Fruit fly (Drosophila melanogaster) whole organism, prepupa: ENCODE data around the gene Btk.

Experiments
- CG11294 ChIP-seq: fragments of 200-800 bp; sonication (Bioruptor generic); IDR thresholded peaks from 2 replicates; pipeline ENCODE4 v1.3.6; 2022; ENCODE audit warnings: missing biosample characterization, missing genetic modification characterization
- CG11762 ChIP-seq: fragments of 200-800 bp; sonication (Bioruptor generic); optimal IDR thresholded peaks from 3 replicates; lab custom pipeline; 2016; ENCODE audit warnings: missing biosample characterization, missing genetic modification characterization; ENCODE audit not compliant: insufficient read depth
- CG16779 ChIP-seq: fragments of 200-800 bp; sonication (Bioruptor generic); optimal IDR thresholded peaks from 3 replicates; lab custom pipeline; 2017; ENCODE audit warnings: missing biosample characterization, mild to moderate bottlenecking, missing genetic modification characterization
- CG31627 ChIP-seq: fragments of 200-800 bp; sonication (Bioruptor generic); optimal IDR thresholded peaks from 3 replicates; lab custom pipeline; 2016; ENCODE audit warnings: missing biosample characterization, missing genetic modification characterization
- CG34406 ChIP-seq: fragments of 200-800 bp; sonication (Bioruptor generic); optimal IDR thresholded peaks from 3 replicates; lab custom pipeline; 2016; ENCODE audit warnings: missing biosample characterization, missing genetic modification characterization
- CG3919 ChIP-seq: fragments of 200-800 bp; sonication (Bioruptor generic); optimal IDR thresholded peaks from 3 replicates; lab custom pipeline; 2016; ENCODE audit warnings: missing biosample characterization, missing genetic modification characterization
- CG4318 ChIP-seq: fragments of 200-800 bp; sonication (Bioruptor generic); optimal IDR thresholded peaks from 3 replicates; lab custom pipeline; 2017; ENCODE audit warnings: missing biosample characterization, mild to moderate bottlenecking, missing genetic modification characterization
- CG6163 ChIP-seq: fragments of 200-800 bp; sonication (Bioruptor generic); IDR thresholded peaks from 3 replicates; pipeline ENCODE4 v1.3.6; 2022; ENCODE audit warnings: missing biosample characterization, missing genetic modification characterization
- CG6276 ChIP-seq: fragments of 200-800 bp; sonication (Bioruptor generic); optimal IDR thresholded peaks from 2 replicates; lab custom pipeline; 2017; ENCODE audit warnings: missing biosample characterization, mild to moderate bottlenecking, missing genetic modification characterization
- CG6792 ChIP-seq: fragments of 200-800 bp; sonication (Bioruptor generic); optimal IDR thresholded peaks from 3 replicates; lab custom pipeline; 2016; ENCODE audit warnings: missing biosample characterization, missing genetic modification characterization
- CG6808 ChIP-seq: fragments of 200-800 bp; sonication (Bioruptor generic); optimal IDR thresholded peaks from 3 replicates; lab custom pipeline; 2017; ENCODE audit warnings: missing biosample characterization, missing genetic modification characterization, mild to moderate bottlenecking, moderate library complexity, missing genetic modification reagents
- CG6854 ChIP-seq: fragments of 200-800 bp; sonication (Bioruptor generic); optimal IDR thresholded peaks from 2 replicates; lab custom pipeline; 2017; ENCODE audit warnings: missing biosample characterization, mild to moderate bottlenecking, missing genetic modification characterization
- CG7368 ChIP-seq: fragments of 200-800 bp; sonication (Bioruptor generic); optimal IDR thresholded peaks from 3 replicates; lab custom pipeline; 2016; ENCODE audit warnings: missing biosample characterization, missing genetic modification characterization
- CG8119 ChIP-seq: fragments of 200-800 bp; sonication (Bioruptor generic); IDR thresholded peaks from 3 replicates; pipeline ENCODE4 v1.3.6; 2022; ENCODE audit warnings: missing biosample characterization, missing genetic modification characterization
- CG8319 ChIP-seq: fragments of 200-800 bp; sonication (Bioruptor generic); optimal IDR thresholded peaks from 3 replicates; lab custom pipeline; 2016; ENCODE audit warnings: missing biosample characterization, missing genetic modification characterization
- CG8632 ChIP-seq: fragments of 200-800 bp; sonication (Bioruptor generic); optimal IDR thresholded peaks from 3 replicates; lab custom pipeline; 2016; ENCODE audit warnings: missing biosample characterization, missing genetic modification characterization
- CG9139 ChIP-seq: fragments of 200-800 bp; sonication (Bioruptor generic); optimal IDR thresholded peaks from 3 replicates; lab custom pipeline; 2017; ENCODE audit warnings: missing biosample characterization, mild to moderate bottlenecking, missing genetic modification characterization
- Eip75B ChIP-seq: fragments of 200-800 bp; sonication (Bioruptor generic); optimal IDR thresholded peaks from 3 replicates; lab custom pipeline; 2016; ENCODE audit warnings: missing biosample characterization, missing genetic modification characterization
- Eip78C ChIP-seq: fragments of 200-800 bp; sonication (Bioruptor generic); peaks from one replicate; lab custom pipeline; 2016; ENCODE audit warnings: missing biosample characterization, missing genetic modification characterization
- Eip93F ChIP-seq: fragments of 200-800 bp; sonication (Bioruptor generic); optimal IDR thresholded peaks from 2 replicates; lab custom pipeline; 2016; ENCODE audit warnings: missing biosample characterization, mild to moderate bottlenecking, missing genetic modification characterization
- Ets96B ChIP-seq: fragments of 200-800 bp; optimal IDR thresholded peaks from 2 replicates; lab custom pipeline; 2019; ENCODE audit warnings: missing biosample characterization, mild to moderate bottlenecking, missing genetic modification characterization, moderate library complexity
- Gug ChIP-seq: fragments of 200-800 bp; sonication (Bioruptor generic); IDR thresholded peaks from 2 replicates; pipeline ENCODE4 v1.3.6; 2022; ENCODE audit warnings: missing biosample characterization, missing genetic modification characterization
- Hr38 ChIP-seq: sonication (Bioruptor generic); optimal IDR thresholded peaks from 2 replicates; lab custom pipeline; 2016; ENCODE audit warnings: missing biosample characterization, missing genetic modification characterization
- Hr39 ChIP-seq: fragments of 200-800 bp; sonication (Bioruptor generic); optimal IDR thresholded peaks from 2 replicates; lab custom pipeline; 2016; ENCODE audit warnings: missing biosample characterization, missing genetic modification characterization
- Hr4 ChIP-seq: fragments of 200-800 bp; sonication (Bioruptor generic); optimal IDR thresholded peaks from 3 replicates; lab custom pipeline; 2016; ENCODE audit warnings: missing biosample characterization, missing genetic modification characterization
- Lpt ChIP-seq: fragments of 200-800 bp; sonication (Bioruptor generic); optimal IDR thresholded peaks from 3 replicates; lab custom pipeline; 2016; ENCODE audit warnings: missing biosample characterization, missing genetic modification characterization
- Met ChIP-seq: fragments of 200-800 bp; sonication (Bioruptor generic); optimal IDR thresholded peaks from 3 replicates; lab custom pipeline; 2016; ENCODE audit warnings: missing biosample characterization, missing genetic modification characterization
- OdsH ChIP-seq: fragments of 200-800 bp; sonication (Bioruptor generic); optimal IDR thresholded peaks from 3 replicates; lab custom pipeline; 2016; ENCODE audit warnings: missing biosample characterization, missing genetic modification characterization
- Sox14 ChIP-seq: fragments of 200-800 bp; sonication (Bioruptor generic); optimal IDR thresholded peaks from 3 replicates; lab custom pipeline; 2016; ENCODE audit warnings: missing biosample characterization, missing genetic modification characterization
- Sox15 ChIP-seq: fragments of 200-800 bp; sonication (Bioruptor generic); optimal IDR thresholded peaks from 3 replicates; lab custom pipeline; 2016; ENCODE audit warnings: missing biosample characterization, missing genetic modification characterization
- achi ChIP-seq: fragments of 200-800 bp; sonication (Bioruptor generic); optimal IDR thresholded peaks from 3 replicates; lab custom pipeline; 2016; ENCODE audit warnings: missing biosample characterization, missing genetic modification characterization
- dac ChIP-seq: fragments of 200-800 bp; sonication (Bioruptor generic); optimal IDR thresholded peaks from 2 replicates; lab custom pipeline; 2017; ENCODE audit warnings: missing biosample characterization, mild to moderate bottlenecking, missing genetic modification characterization
- eg ChIP-seq: fragments of 200-800 bp; sonication (Bioruptor generic); IDR thresholded peaks from 3 replicates; pipeline ENCODE4 v1.3.6; 2022; ENCODE audit warnings: missing biosample characterization, missing genetic modification characterization
- esn ChIP-seq: fragments of 200-800 bp; sonication (Bioruptor generic); optimal IDR thresholded peaks from 2 replicates; lab custom pipeline; 2016; ENCODE audit warnings: missing biosample characterization, mild to moderate bottlenecking, missing genetic modification characterization, moderate library complexity
- fd59A ChIP-seq: fragments of 200-800 bp; sonication (Bioruptor generic); optimal IDR thresholded peaks from 2 replicates; lab custom pipeline; 2017; ENCODE audit warnings: missing biosample characterization, mild to moderate bottlenecking, missing genetic modification characterization, missing genetic modification reagents
- fd85E ChIP-seq: fragments of 200-800 bp; sonication (Bioruptor generic); optimal IDR thresholded peaks from 3 replicates; lab custom pipeline; 2016; ENCODE audit warnings: missing biosample characterization, missing genetic modification characterization
- fkh ChIP-seq: fragments of 200-800 bp; sonication (Bioruptor generic); optimal IDR thresholded peaks from 3 replicates; lab custom pipeline; 2017; ENCODE audit warnings: missing biosample characterization, mild to moderate bottlenecking, missing genetic modification characterization, moderate library complexity
- lz ChIP-seq: fragments of 200-800 bp; sonication (Bioruptor generic); optimal IDR thresholded peaks from 3 replicates; lab custom pipeline; 2016; ENCODE audit warnings: missing biosample characterization, missing genetic modification characterization
- pdm3 ChIP-seq: fragments of 200-800 bp; sonication (Bioruptor generic); optimal IDR thresholded peaks from 3 replicates; lab custom pipeline; 2016; ENCODE audit warnings: missing biosample characterization, missing genetic modification characterization
- salr ChIP-seq, 2 experiments: fragments of 200-800 bp; sonication (Bioruptor generic); optimal IDR thresholded peaks; 3 replicates each; lab custom pipeline; 2016 to 2018; ENCODE audit warnings: missing biosample characterization in 2 of 2, missing genetic modification characterization in 2 of 2, mild to moderate bottlenecking in 1 of 2
- spab ChIP-seq: fragments of 200-800 bp; sonication (Bioruptor generic); optimal IDR thresholded peaks from 2 replicates; lab custom pipeline; 2017; ENCODE audit warnings: missing biosample characterization, mild to moderate bottlenecking, missing genetic modification characterization, missing genetic modification reagents
- ss ChIP-seq, 2 experiments: fragments of 200-800 bp; sonication (Bioruptor generic); optimal IDR thresholded peaks; 2 replicates in 1 of 2; 3 replicates in 1 of 2; lab custom pipeline; 2017 to 2018; ENCODE audit warnings: mild to moderate bottlenecking in 2 of 2, missing biosample characterization in 2 of 2, missing genetic modification characterization in 2 of 2, moderate library complexity in 1 of 2
- svp ChIP-seq: fragments of 200-800 bp; sonication (Bioruptor generic); peaks from one replicate; lab custom pipeline; 2016; ENCODE audit warnings: missing biosample characterization, missing genetic modification characterization
- topi ChIP-seq: fragments of 200-800 bp; sonication (Bioruptor generic); optimal IDR thresholded peaks from 3 replicates; lab custom pipeline; 2016; ENCODE audit warnings: missing biosample characterization, missing genetic modification characterization
- vri ChIP-seq: fragments of 200-800 bp; sonication (Bioruptor generic); optimal IDR thresholded peaks from 3 replicates; lab custom pipeline; 2016; ENCODE audit warnings: missing biosample characterization, mild to moderate bottlenecking, missing genetic modification characterization

Btk gene

DNA sequence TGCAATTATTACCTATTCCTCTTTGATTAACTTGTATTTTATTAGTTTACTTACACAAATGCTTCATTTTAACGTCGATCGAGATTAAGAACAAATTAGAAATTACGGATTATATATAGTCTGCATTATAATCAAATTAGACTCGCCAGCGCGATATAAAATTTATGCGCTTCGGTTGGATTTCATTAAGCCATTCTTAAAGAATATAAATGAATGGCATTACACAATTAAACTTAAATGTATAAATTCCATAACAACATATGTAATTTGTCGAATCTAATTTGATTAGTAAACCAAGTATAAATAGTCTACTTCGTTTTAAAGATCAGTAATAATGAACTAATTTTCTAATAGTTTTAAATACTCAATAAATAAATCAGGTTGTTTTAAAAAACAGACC lies 59.2 kb downstream of the Btk start, which contains the start of gene Spn28F:
Gene Spn28F (minus strand): TSS at position 101 of the 400 bp plus-strand sequence.
- TF ChIP-seq OdsH (GFP tag; lab: Kevin White, UChicago) (no peak), Eip93F (GFP tag; lab: Kevin White, UChicago) (no peak), Met (GFP tag; lab: Kevin White, UChicago) (no peak), CG6854 (GFP tag; lab: Kevin White, UChicago) (no peak), CG34406 (GFP tag; lab: Kevin White, UChicago) (no peak), lz (GFP tag; lab: Kevin White, UChicago) (no peak), Lpt (no peak), pdm3 (GFP tag; lab: Kevin White, UChicago) (no peak)

dm6 chr2L:8239712-8240245 lies 61.1 kb downstream of the Btk start, which contains the start of gene Pvr:
TSS of gene Pvr (minus strand) at chr2L:8239878.
- TF ChIP-seq eg (GFP tag; lab: Robert Waterston, UW) (no peak), CG4318 (GFP tag; lab: Kevin White, UChicago) (no peak), achi (GFP tag; lab: Kevin White, UChicago) (peak; percentile 14), CG11762 (GFP tag; lab: Kevin White, UChicago) (no peak), CG6808 (GFP tag; lab: Kevin White, UChicago) (peak; percentile 99), Eip78C (GFP tag; lab: Kevin White, UChicago) (peak; percentile 67), Hr4 (peak; percentile 8), vri (no peak), Hr39 (GFP tag; lab: Kevin White, UChicago) (no peak), topi (peak; percentile 20), CG6163 (GFP tag; lab: Robert Waterston, UW) (no peak), Hr38 (GFP tag; lab: Kevin White, UChicago) (no peak)

- TF ChIP-seq fkh (GFP tag; lab: Kevin White, UChicago) (peak; percentile 80), Sox15 (no peak), topi (no peak), salr (GFP tag; optimal IDR thresholded peaks at IDR 0.05; lab: Kevin White, UChicago) (no peak)
These were observed 61.7 kb downstream of the Btk start for dm6 chr2L:8239032-8239650.

DNA sequence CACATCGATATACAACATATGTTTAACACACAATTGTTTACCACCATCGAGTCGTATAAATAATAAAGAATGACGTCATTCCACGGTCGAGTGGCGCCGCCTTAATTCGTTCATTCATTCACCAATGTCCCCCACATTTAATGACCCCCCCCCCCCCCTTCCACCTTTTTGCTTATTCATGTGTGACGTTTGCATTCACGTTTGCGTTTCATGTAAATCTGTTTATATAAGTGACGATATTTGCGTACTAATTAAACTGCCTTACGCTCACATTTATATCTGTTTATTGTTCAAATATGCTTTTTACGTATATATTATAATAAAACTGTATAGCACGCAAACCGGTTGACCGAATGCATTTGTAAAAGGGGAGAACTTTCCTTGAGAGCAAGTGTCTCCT lies 67.3 kb downstream of the Btk start:
- TF ChIP-seq Eip75B (GFP tag; lab: Kevin White, UChicago): no peak
- no peak for TF ChIP-seq Gug (GFP tag; lab: Robert Waterston, UW)
- peak; percentile 18 for TF ChIP-seq esn (GFP tag; lab: Kevin White, UChicago)
- TF ChIP-seq CG6276 (GFP tag; lab: Kevin White, UChicago): no peak
- no peak for TF ChIP-seq CG8119
- no peak for TF ChIP-seq Hr4
- TF ChIP-seq CG6792 (GFP tag; lab: Kevin White, UChicago): peak; percentile 41
- TF ChIP-seq ss (GFP tag; optimal IDR thresholded peaks at IDR 0.05; lab: Kevin White, UChicago): peak; percentile 3 to 45
- no peak for TF ChIP-seq eg (GFP tag; lab: Robert Waterston, UW)
- TF ChIP-seq Eip78C (GFP tag; lab: Kevin White, UChicago): peak; percentile 28
- no peak for TF ChIP-seq fd59A
- TF ChIP-seq Eip93F (GFP tag; lab: Kevin White, UChicago): no peak
- TF ChIP-seq dac: no peak
- no peak for TF ChIP-seq svp (GFP tag; lab: Kevin White, UChicago)
- TF ChIP-seq CG11294: no peak
- TF ChIP-seq Sox14 (GFP tag; lab: Kevin White, UChicago): no peak
- TF ChIP-seq CG9139 (GFP tag; lab: Kevin White, UChicago): no peak
- TF ChIP-seq lz (GFP tag; lab: Kevin White, UChicago): no peak
- no peak for TF ChIP-seq CG3919 (GFP tag; lab: Kevin White, UChicago)
- TF ChIP-seq spab (GFP tag; lab: Kevin White, UChicago): no peak
- no peak for TF ChIP-seq fd85E (GFP tag; lab: Kevin White, UChicago)
- peak; percentile 25 for TF ChIP-seq CG8632 (GFP tag; lab: Kevin White, UChicago)
- TF ChIP-seq CG8319 (GFP tag; lab: Kevin White, UChicago): no peak
- TF ChIP-seq Met (GFP tag; lab: Kevin White, UChicago): peak; percentile 31
- TF ChIP-seq CG34406 (GFP tag; lab: Kevin White, UChicago): peak; percentile 26
- TF ChIP-seq CG16779 (tag; lab: Kevin White, UChicago): no peak
- TF ChIP-seq fkh (GFP tag; lab: Kevin White, UChicago): peak; percentile 35
- no peak for TF ChIP-seq CG7368 (GFP tag; lab: Kevin White, UChicago)
- no peak for TF ChIP-seq Ets96B (tag; lab: Kevin White, UChicago)
- no peak for TF ChIP-seq CG6163 (GFP tag; lab: Robert Waterston, UW)
- TF ChIP-seq CG31627: no peak
